Worm (Caenorhabditis elegans) whole organism, L4 larva: Measurements from ENCODE around the gene C17F4.3.

Source experiments
- R02D3.7 ChIP-seq: fragments of 150-350 bp; sonication (generic microtip); optimal IDR thresholded peaks from 3 replicates; lab custom pipeline; 2014; ENCODE audit warnings: missing biosample characterization, missing genetic modification characterization
- ceh-82 ChIP-seq: sonication (generic microtip); optimal IDR thresholded peaks from 2 replicates; lab custom pipeline; 2017; ENCODE audit warnings: missing biosample characterization, missing genetic modification characterization
- ces-1 ChIP-seq: fragments of 150-350 bp; sonication (generic microtip); optimal IDR thresholded peaks from 4 replicates; lab custom pipeline; 2014; ENCODE audit warnings: missing biosample characterization, missing genetic modification reagents, missing genetic modification characterization
- dmd-9 ChIP-seq: fragments of 200-800 bp; sonication (Bioruptor generic); IDR thresholded peaks from 2 replicates; pipeline ENCODE4 v1.3.6; 2022; ENCODE audit warnings: missing genetic modification reagents, missing genetic modification characterization, missing compliant biosample characterization
- lin-13 ChIP-seq: fragments of 150-350 bp; optimal IDR thresholded peaks from 2 replicates; lab custom pipeline; 2014; ENCODE audit warnings: missing biosample characterization, missing genetic modification reagents, missing genetic modification characterization
- mdl-1 ChIP-seq, 2 experiments: fragments of 150-350 bp in 1 of 2; sonication (generic microtip) in 1 of 2; optimal IDR thresholded peaks; 2 replicates each; lab custom pipeline; 2014 to 2017; ENCODE audit warnings: missing biosample characterization in 2 of 2, missing genetic modification characterization in 2 of 2
- nhr-41 ChIP-seq: fragments of 200-800 bp; sonication (Bioruptor generic); IDR thresholded peaks from 2 replicates; pipeline ENCODE4 v1.3.6; 2022; ENCODE audit warnings: missing genetic modification reagents, missing genetic modification characterization, missing compliant biosample characterization
- nhr-6 ChIP-seq: fragments of 150-350 bp; optimal IDR thresholded peaks from 2 replicates; lab custom pipeline; 2014; ENCODE audit warnings: missing biosample characterization, missing genetic modification characterization
- tra-1 ChIP-seq: fragments of 200-800 bp; sonication (Bioruptor generic); IDR thresholded peaks from 2 replicates; pipeline ENCODE4 v1.3.6; 2022; ENCODE audit warnings: missing genetic modification reagents, missing genetic modification characterization, missing compliant biosample characterization

DNA sequence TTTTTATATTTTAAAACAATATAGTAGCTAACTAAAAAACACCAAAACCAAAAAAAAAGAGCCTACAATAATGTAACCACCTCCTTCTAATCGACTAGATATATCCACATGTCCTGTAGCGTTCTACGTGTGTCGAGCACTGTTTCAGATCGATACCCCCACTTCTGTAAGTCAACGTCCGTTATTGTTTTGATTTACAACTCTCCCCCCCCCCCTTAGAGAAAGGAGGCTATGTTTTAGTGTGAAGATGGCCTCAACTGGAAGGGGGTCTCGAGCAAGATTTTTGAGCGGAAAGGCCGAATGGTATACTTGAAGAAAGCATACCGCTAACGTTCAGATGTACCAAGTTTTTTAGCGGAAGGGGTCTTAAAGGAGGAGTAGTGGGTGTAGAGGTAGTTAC lies 37.4 kb downstream of the C17F4.3 start, which contains the start of gene F02E11.4:
- no peak for TF ChIP-seq ces-1 (GFP tag; lab: Kevin White, UChicago)
- TF ChIP-seq tra-1 (GFP tag; lab: Robert Waterston, UW) = no peak
- TF ChIP-seq ceh-82 (tag; lab: Kevin White, UChicago) = no peak
- TF ChIP-seq lin-13 (GFP tag; lab: Kevin White, UChicago) = no peak
- no peak for TF ChIP-seq dmd-9
- no peak for TF ChIP-seq nhr-6 (tag; lab: Kevin White, UChicago)
- no peak for TF ChIP-seq R02D3.7
- TF ChIP-seq nhr-41 (GFP tag; lab: Robert Waterston, UW) = no peak
- no peak for TF ChIP-seq mdl-1 (tag; optimal IDR thresholded peaks at IDR 0.05; lab: Kevin White, UChicago)
